Worm (Caenorhabditis elegans) whole organism, L4/young adult: Measurements from ENCODE around the gene F48E8.4.

ENCODE experiments used
- W03F9.2 ChIP-seq: fragments of 150-350 bp; optimal IDR thresholded peaks from 2 replicates; lab custom pipeline; 2014; ENCODE audit warnings: missing biosample characterization, missing genetic modification characterization
- dao-5 ChIP-seq: sonication (generic microtip); optimal IDR thresholded peaks from 2 replicates; lab custom pipeline; 2016; ENCODE audit warnings: missing genotype, missing genetic modification characterization, moderate library complexity, missing compliant biosample characterization

DNA sequence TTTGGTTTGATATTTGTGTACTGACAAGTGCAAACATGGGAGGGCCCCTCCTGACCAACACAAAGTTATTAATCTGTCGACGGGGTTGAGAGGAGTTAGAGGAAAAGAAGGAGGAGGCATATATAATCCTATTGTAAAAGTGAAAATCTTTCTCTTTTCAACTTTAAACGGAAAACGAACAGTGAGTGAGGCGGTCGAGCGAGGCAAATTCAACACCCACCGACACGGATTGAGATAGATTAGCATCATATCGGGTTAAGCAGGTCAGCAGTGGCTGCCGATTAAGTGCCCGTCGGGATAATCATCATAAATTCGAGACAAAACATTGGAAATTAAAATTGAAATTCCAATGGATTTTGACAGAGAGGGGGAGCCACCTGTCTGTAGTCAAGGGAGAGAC lies 17.1 kb upstream of the F48E8.4 start:
- TF ChIP-seq W03F9.2 (tag; lab: Kevin White, UChicago) = no peak
- no peak for TF ChIP-seq dao-5
